Fruit fly (Drosophila melanogaster) whole organism, embryonic: Measurements from ENCODE around the gene CG7272.

ENCODE experiments used
- Asciz ChIP-seq: fragments of 200-800 bp; sonication (Bioruptor generic); optimal IDR thresholded peaks from 2 replicates; lab custom pipeline; 2017; ENCODE audit warnings: missing biosample characterization, mild to moderate bottlenecking, missing genetic modification characterization, missing genetic modification reagents
- CG11093 ChIP-seq: fragments of 200-800 bp; sonication (Bioruptor generic); IDR thresholded peaks from 3 replicates; pipeline ENCODE4 v1.3.6; 2022; ENCODE audit warnings: missing biosample characterization, missing genetic modification characterization
- CG11560 ChIP-seq: fragments of 200-800 bp; sonication (Bioruptor generic); IDR thresholded peaks from 3 replicates; pipeline ENCODE4 v1.3.6; 2022; ENCODE audit warnings: missing biosample characterization, missing genetic modification characterization
- CG12155 ChIP-seq: fragments of 200-800 bp; sonication (Bioruptor generic); optimal IDR thresholded peaks from 3 replicates; lab custom pipeline; 2016; ENCODE audit warnings: missing biosample characterization, missing genetic modification characterization
- CG12219 ChIP-seq: fragments of 200-800 bp; sonication (Bioruptor generic); optimal IDR thresholded peaks from 3 replicates; lab custom pipeline; 2018; ENCODE audit warnings: missing biosample characterization, mild to moderate bottlenecking, missing genetic modification characterization
- CG12659 ChIP-seq: fragments of 200-800 bp; sonication (Bioruptor generic); optimal IDR thresholded peaks from 3 replicates; lab custom pipeline; 2017; ENCODE audit warnings: mild to moderate bottlenecking, missing biosample characterization, missing genetic modification reagents, missing genetic modification characterization
- CG13123 ChIP-seq: fragments of 200-800 bp; sonication (Bioruptor generic); optimal IDR thresholded peaks from 2 replicates; lab custom pipeline; 2016; ENCODE audit warnings: missing biosample characterization, missing genetic modification characterization
- CG2875 ChIP-seq: fragments of 200-800 bp; sonication (Bioruptor generic); optimal IDR thresholded peaks from 2 replicates; lab custom pipeline; 2017; ENCODE audit warnings: missing biosample characterization, mild to moderate bottlenecking, missing genetic modification characterization, missing genetic modification reagents
- CG3163 ChIP-seq: fragments of 200-800 bp; sonication (Bioruptor generic); optimal IDR thresholded peaks from 3 replicates; lab custom pipeline; 2016; ENCODE audit warnings: missing biosample characterization, missing genetic modification characterization
- CG3726 ChIP-seq: fragments of 200-800 bp; sonication (Bioruptor generic); IDR thresholded peaks from 3 replicates; pipeline ENCODE4, ENCODE4 v1.3.6; 2022; ENCODE audit warnings: missing biosample characterization, missing genetic modification characterization
- CG3995 ChIP-seq: fragments of 200-800 bp; sonication (Bioruptor generic); optimal IDR thresholded peaks from 3 replicates; lab custom pipeline; 2016; ENCODE audit warnings: missing biosample characterization, missing genetic modification characterization
- CG4854 ChIP-seq: fragments of 200-800 bp; sonication (Bioruptor generic); optimal IDR thresholded peaks from 2 replicates; lab custom pipeline; 2016; ENCODE audit warnings: missing biosample characterization, missing genetic modification characterization, inconsistent platforms
- CG5180 ChIP-seq: fragments of 200-800 bp; sonication (Bioruptor generic); optimal IDR thresholded peaks from 3 replicates; lab custom pipeline; 2017; ENCODE audit warnings: missing biosample characterization, missing genetic modification characterization, mild to moderate bottlenecking, moderate library complexity, missing genetic modification reagents
- CG7963 ChIP-seq: fragments of 200-800 bp; sonication (Bioruptor generic); IDR thresholded peaks from 3 replicates; pipeline ENCODE4 v1.3.6; 2022; ENCODE audit warnings: missing biosample characterization, missing genetic modification characterization; ENCODE audit not compliant: partially characterized antibody
- CG8281 ChIP-seq: fragments of 200-800 bp; sonication (Bioruptor generic); optimal IDR thresholded peaks from 2 replicates; lab custom pipeline; 2018; ENCODE audit warnings: missing biosample characterization, mild to moderate bottlenecking, missing genetic modification characterization, moderate library complexity
- CG8359 ChIP-seq: fragments of 200-800 bp; sonication (Bioruptor generic); optimal IDR thresholded peaks from 2 replicates; lab custom pipeline; 2017; ENCODE audit warnings: missing biosample characterization, mild to moderate bottlenecking, missing genetic modification characterization, borderline replicate concordance
- CG8924 ChIP-seq: fragments of 200-800 bp; optimal IDR thresholded peaks from 3 replicates; lab custom pipeline; 2019; ENCODE audit warnings: missing biosample characterization, mild to moderate bottlenecking, missing genetic modification characterization, moderate library complexity
- CG9817 ChIP-seq: fragments of 200-800 bp; sonication (Bioruptor generic); optimal IDR thresholded peaks from 2 replicates; lab custom pipeline; 2018; ENCODE audit warnings: missing biosample characterization, mild to moderate bottlenecking, missing genetic modification characterization, moderate library complexity
- Ets65A ChIP-seq: fragments of 200-800 bp; sonication (Bioruptor generic); peaks from one replicate; lab custom pipeline; 2016; ENCODE audit warnings: missing biosample characterization, missing genetic modification characterization
- Gug ChIP-seq: fragments of 200-800 bp; sonication (Bioruptor generic); IDR thresholded peaks from 4 replicates; pipeline ENCODE4 v1.3.6; 2022; ENCODE audit warnings: missing biosample characterization, missing genetic modification characterization
- MBD-R2 ChIP-seq: fragments of 200-800 bp; sonication (Bioruptor generic); IDR thresholded peaks from 2 replicates; pipeline ENCODE4 v1.3.6; 2022; ENCODE audit warnings: missing biosample characterization, missing genetic modification characterization
- Mad ChIP-seq: fragments of 200-800 bp; sonication (Bioruptor generic); optimal IDR thresholded peaks from 2 replicates; lab custom pipeline; 2016; ENCODE audit warnings: missing biosample characterization, missing genetic modification characterization
- Rfx ChIP-seq: fragments of 200-800 bp; sonication (Bioruptor generic); IDR thresholded peaks from 2 replicates; pipeline ENCODE4 v1.3.6; 2022; ENCODE audit warnings: missing biosample characterization, missing genetic modification characterization
- Sox100B ChIP-seq: fragments of 200-800 bp; sonication (Bioruptor generic); optimal IDR thresholded peaks from 3 replicates; lab custom pipeline; 2018; ENCODE audit warnings: missing biosample characterization, mild to moderate bottlenecking, missing genetic modification characterization
- Xrp1 ChIP-seq: fragments of 200-800 bp; sonication (Bioruptor generic); IDR thresholded peaks from 2 replicates; pipeline ENCODE4 v1.3.6; 2022; ENCODE audit warnings: missing biosample characterization, missing genetic modification characterization
- abd-A ChIP-seq: fragments of 200-800 bp; sonication (Bioruptor generic); optimal IDR thresholded peaks from 3 replicates; lab custom pipeline; 2019; ENCODE audit warnings: missing biosample characterization, mild to moderate bottlenecking, missing genetic modification characterization, moderate library complexity
- bab2 ChIP-seq: fragments of 200-800 bp; sonication (Bioruptor generic); optimal IDR thresholded peaks from 2 replicates; lab custom pipeline; 2016; ENCODE audit warnings: missing biosample characterization, missing genetic modification characterization
- crp ChIP-seq, 2 experiments: fragments of 200-800 bp; sonication (Bioruptor generic); optimal IDR thresholded peaks; 2 replicates in 1 of 2; 3 replicates in 1 of 2; lab custom pipeline; 2017; ENCODE audit warnings: missing biosample characterization in 2 of 2, missing genetic modification characterization in 2 of 2, mild to moderate bottlenecking in 1 of 2, moderate library complexity in 1 of 2
- disco-r ChIP-seq: fragments of 200-800 bp; sonication (Bioruptor generic); optimal IDR thresholded peaks from 2 replicates; lab custom pipeline; 2016; ENCODE audit warnings: missing biosample characterization, missing genetic modification characterization
- dpn ChIP-seq, 2 experiments: fragments of 200-800 bp; sonication (Bioruptor generic); optimal IDR thresholded peaks; 3 replicates each; lab custom pipeline; 2016; ENCODE audit warnings: missing biosample characterization in 2 of 2, missing genetic modification characterization in 2 of 2
- emc ChIP-seq: fragments of 200-800 bp; sonication (Bioruptor generic); optimal IDR thresholded peaks from 2 replicates; lab custom pipeline; 2016; ENCODE audit warnings: missing biosample characterization, missing genetic modification characterization
- eve ChIP-seq, 2 experiments: fragments of >200 bp; optimal IDR thresholded peaks; 2 replicates each; lab custom pipeline; 2017; ENCODE audit warnings: missing biosample characterization in 2 of 2, missing genetic modification characterization in 2 of 2
- fd102C ChIP-seq: fragments of 200-800 bp; sonication (Bioruptor generic); optimal IDR thresholded peaks from 2 replicates; lab custom pipeline; 2018; ENCODE audit warnings: missing biosample characterization, mild to moderate bottlenecking, missing genetic modification characterization, moderate library complexity
- gcm ChIP-seq: fragments of 200-800 bp; sonication (Bioruptor generic); optimal IDR thresholded peaks from 2 replicates; lab custom pipeline; 2019; ENCODE audit warnings: missing biosample characterization, mild to moderate bottlenecking, missing genetic modification characterization, moderate library complexity
- gfzf ChIP-seq: fragments of 200-800 bp; sonication (Bioruptor generic); optimal IDR thresholded peaks from 2 replicates; lab custom pipeline; 2016; ENCODE audit warnings: missing biosample characterization, mild to moderate bottlenecking, missing genetic modification characterization, moderate library complexity
- hbn ChIP-seq: fragments of 200-800 bp; sonication (Bioruptor generic); IDR thresholded peaks from 2 replicates; pipeline ENCODE4 v1.3.6; 2022; ENCODE audit warnings: missing biosample characterization, missing genetic modification characterization; ENCODE audit not compliant: partially characterized antibody
- lilli ChIP-seq: fragments of 200-800 bp; sonication (Bioruptor generic); optimal IDR thresholded peaks from 3 replicates; lab custom pipeline; 2016; ENCODE audit warnings: missing biosample characterization, missing genetic modification characterization
- oc ChIP-seq: fragments of 200-800 bp; sonication (Bioruptor generic); optimal IDR thresholded peaks from 2 replicates; lab custom pipeline; 2018; ENCODE audit warnings: missing biosample characterization, mild to moderate bottlenecking, missing genetic modification characterization, moderate library complexity
- pb ChIP-seq: fragments of 200-800 bp; sonication (Bioruptor generic); optimal IDR thresholded peaks from 3 replicates; lab custom pipeline; 2016; ENCODE audit warnings: missing biosample characterization, missing genetic modification characterization
- prd ChIP-seq, 3 experiments: fragments of >200 bp in 2 of 3; fragments of 200-800 bp in 1 of 3; sonication (Bioruptor generic) in 1 of 3; optimal IDR thresholded peaks in 2 of 3; IDR thresholded peaks in 1 of 3; 2 replicates in 2 of 3; 3 replicates in 1 of 3; pipeline versions ENCODE4 v1.3.6 to Lab custom; 2017 to 2022; ENCODE audit warnings: missing biosample characterization in 1 of 3, missing genetic modification characterization in 1 of 3
- sens ChIP-seq: fragments of 200-800 bp; sonication (Bioruptor generic); peaks from one replicate; lab custom pipeline; 2016; ENCODE audit warnings: missing biosample characterization, missing genetic modification characterization
- slbo ChIP-seq: fragments of 200-800 bp; sonication (Bioruptor generic); IDR thresholded peaks from 2 replicates; pipeline ENCODE4 v1.3.6; 2022; ENCODE audit warnings: missing biosample characterization, missing genetic modification characterization
- sr ChIP-seq: fragments of 200-800 bp; sonication (Bioruptor generic); IDR thresholded peaks from 3 replicates; pipeline ENCODE4 v1.3.6; 2022; ENCODE audit warnings: missing biosample characterization, missing genetic modification characterization
- tap ChIP-seq: fragments of 200-800 bp; optimal IDR thresholded peaks from 3 replicates; lab custom pipeline; 2019; ENCODE audit warnings: missing biosample characterization, mild to moderate bottlenecking, missing genetic modification characterization, moderate library complexity
- ttk ChIP-seq: fragments of 200-800 bp; sonication (Bioruptor generic); IDR thresholded peaks from 2 replicates; pipeline ENCODE4 v2.1.2; 2022; ENCODE audit warnings: missing biosample characterization, missing genetic modification characterization
- unpg ChIP-seq: fragments of 200-800 bp; sonication (Bioruptor generic); optimal IDR thresholded peaks from 3 replicates; lab custom pipeline; 2018; ENCODE audit warnings: missing biosample characterization, mild to moderate bottlenecking, missing genetic modification characterization, moderate library complexity
- wor ChIP-seq: fragments of 200-800 bp; sonication (Bioruptor generic); IDR thresholded peaks from 2 replicates; pipeline ENCODE4 v1.3.6; 2022; ENCODE audit warnings: missing biosample characterization, missing genetic modification characterization
- zen2 ChIP-seq: fragments of 200-800 bp; sonication (Bioruptor generic); IDR thresholded peaks from 3 replicates; pipeline ENCODE4 v1.3.6; 2022; ENCODE audit warnings: missing biosample characterization, missing genetic modification characterization; ENCODE audit not compliant: partially characterized antibody

The CG7272 gene

dm6 chr3L:15533402-15534129 is 32.8 kb downstream of the CG7272 start (continued):
- TF ChIP-seq pb (peak; percentile 74), gcm (GFP tag; lab: Kevin White, UChicago) (peak; percentile 45), Rfx (GFP tag; lab: Robert Waterston, UW) (peak; percentile 43), tap (peak; percentile 43), prd (optimal IDR thresholded peaks at IDR 0.05; lab: Kevin White, UChicago) (no peak), prd (GFP tag; IDR thresholded peaks at IDR 0.05; lab: Robert Waterston, UW) (0 out of 3 replicates have a peak, but pooled peaks have one; percentile 17), gfzf (no peak), CG9817 (tag; lab: Kevin White, UChicago) (peak; percentile 28), Ets65A (peak; percentile 85), Mad (no peak), unpg (GFP tag; lab: Kevin White, UChicago) (peak; percentile 41), hbn (GFP tag; lab: Robert Waterston, UW) (no peak), sr (GFP tag; lab: Robert Waterston, UW) (no peak), oc (tag; lab: Kevin White, UChicago) (peak; percentile 66), CG3163 (GFP tag; lab: Kevin White, UChicago) (peak; percentile 16), crp (GFP tag; optimal IDR thresholded peaks at IDR 0.05; lab: Kevin White, UChicago) (no peak), CG11093 (GFP tag; lab: Robert Waterston, UW) (0 out of 3 replicates have a peak, but pooled peaks have one; percentile 6), Sox100B (GFP tag; lab: Kevin White, UChicago) (peak; percentile 28), eve (GFP tag; optimal IDR thresholded peaks at IDR 0.05; lab: Kevin White, UChicago) (peak in 1 of 2 experiments; percentile 93), CG11560 (tag; lab: Robert Waterston, UW) (no peak), CG3726 (GFP tag; lab: Robert Waterston, UW) (0 out of 3 replicates have a peak, but pooled peaks have one; percentile 58), abd-A (tag; lab: Kevin White, UChicago) (peak; percentile 62), MBD-R2 (no peak; the same call in 1 of the 2 replicates), Xrp1 (GFP tag; lab: Robert Waterston, UW) (peak; percentile 50), wor (GFP tag; lab: Robert Waterston, UW) (no peak), slbo (0 out of 2 replicates have a peak, but pooled peaks have one; percentile 5), CG8281 (tag; lab: Kevin White, UChicago) (peak; percentile 11), CG5180 (peak; percentile 35), CG7963 (GFP tag; lab: Robert Waterston, UW) (no peak), dpn (GFP tag; optimal IDR thresholded peaks at IDR 0.05; lab: Kevin White, UChicago) (peak in 1 of 2 experiments; percentile 4), CG4854 (GFP tag; lab: Kevin White, UChicago) (no peak), CG8359 (GFP tag; lab: Kevin White, UChicago) (no peak), CG13123 (GFP tag; lab: Kevin White, UChicago) (peak; percentile 14), CG8924 (tag; lab: Kevin White, UChicago) (peak; percentile 43), Asciz (GFP tag; lab: Kevin White, UChicago) (peak; percentile 30), CG3995 (GFP tag; lab: Kevin White, UChicago) (peak; percentile 23), disco-r (peak; percentile 9), CG12659 (GFP tag; lab: Kevin White, UChicago) (peak; percentile 31), bab2 (GFP tag; lab: Kevin White, UChicago) (peak; percentile 33), lilli (peak; percentile 29), sens (peak; percentile 84), CG2875 (GFP tag; lab: Kevin White, UChicago) (peak; percentile 32), CG12219 (GFP tag; lab: Kevin White, UChicago) (peak; percentile 19), Gug (GFP tag; lab: Robert Waterston, UW) (0 out of 4 replicates have a peak, but pooled peaks have one; percentile 25), zen2 (GFP tag; lab: Robert Waterston, UW) (no peak), fd102C (no peak), emc (GFP tag; lab: Kevin White, UChicago) (no peak), ttk (peak; percentile 53), CG12155 (GFP tag; lab: Kevin White, UChicago) (peak; percentile 1)
